Fruit fly (Drosophila melanogaster) Kc167 (cell line): ENCODE measurements around the gene Inx2.

ENCODE experiments used
- Myc ChIP-seq: fragments of >200 bp; optimal IDR thresholded peaks from 2 replicates; lab custom pipeline; 2017; ENCODE audit warnings: missing external identifiers
- Sin3A ChIP-seq: fragments of >200 bp; optimal IDR thresholded peaks from 2 replicates; lab custom pipeline; 2018; ENCODE audit warnings: missing external identifiers
- h ChIP-seq: fragments of >200 bp; optimal IDR thresholded peaks from 3 replicates; lab custom pipeline; 2018; ENCODE audit warnings: missing external identifiers
- insv ChIP-seq: fragments of >200 bp; optimal IDR thresholded peaks from 3 replicates; lab custom pipeline; 2018; ENCODE audit warnings: missing external identifiers
- psq ChIP-seq: fragments of >200 bp; optimal IDR thresholded peaks from 2 replicates; lab custom pipeline; 2017; ENCODE audit warnings: missing external identifiers
- ttk ChIP-seq: sonication (Bioruptor generic); optimal IDR thresholded peaks from 2 replicates; lab custom pipeline; 2017; ENCODE audit warnings: missing external identifiers

Gene Inx2

dm6 chrX:6996130-6996529, 2.3 kb upstream of the Inx2 start:
- TF ChIP-seq insv (lab: Kevin White, UChicago) (no peak), h (lab: Kevin White, UChicago) (no peak), Sin3A (lab: Kevin White, UChicago) (no peak), psq (lab: Kevin White, UChicago) (no peak), ttk (lab: Kevin White, UChicago) (no peak), Myc (lab: Kevin White, UChicago) (no peak)

dm6 chrX:6996965-6997652, 1.4 kb upstream of the Inx2 start:
- TF ChIP-seq insv (lab: Kevin White, UChicago) (no peak), psq (lab: Kevin White, UChicago) (no peak)

- TF ChIP-seq insv (lab: Kevin White, UChicago) (no peak), ttk (lab: Kevin White, UChicago) (no peak), Sin3A (lab: Kevin White, UChicago) (no peak), Myc (lab: Kevin White, UChicago) (no peak)
Measured at dm6 chrX:6997653-6998491, 600 bp upstream of the Inx2 start.

dm6 chrX:7000444-7001134, 2.1 kb downstream of the Inx2 start:
- TF ChIP-seq psq (lab: Kevin White, UChicago) (no peak), ttk (lab: Kevin White, UChicago) (no peak), Sin3A (lab: Kevin White, UChicago) (no peak), Myc (lab: Kevin White, UChicago) (no peak), h (lab: Kevin White, UChicago) (no peak), insv (lab: Kevin White, UChicago) (no peak)

- TF ChIP-seq Myc (lab: Kevin White, UChicago) = no peak
- no peak for TF ChIP-seq Sin3A (lab: Kevin White, UChicago)
- no peak for TF ChIP-seq psq (lab: Kevin White, UChicago)
- TF ChIP-seq ttk (lab: Kevin White, UChicago) = no peak
Measured at dm6 chrX:7001135-7001769, 2.8 kb downstream of the Inx2 start.

- TF ChIP-seq Sin3A (lab: Kevin White, UChicago) = no peak
- TF ChIP-seq insv (lab: Kevin White, UChicago) = no peak
Measured at dm6 chrX:7004101-7004700, 5.7 kb downstream of the Inx2 start.

- TF ChIP-seq ttk (lab: Kevin White, UChicago) = no peak
- no peak for TF ChIP-seq Sin3A (lab: Kevin White, UChicago)
- no peak for TF ChIP-seq h (lab: Kevin White, UChicago)
- TF ChIP-seq Myc (lab: Kevin White, UChicago) = no peak
- no peak for TF ChIP-seq psq (lab: Kevin White, UChicago)
- no peak for TF ChIP-seq insv (lab: Kevin White, UChicago)
Measured at dm6 chrX:7005444-7005843, 7.0 kb downstream of the Inx2 start.

- TF ChIP-seq h (lab: Kevin White, UChicago) (no peak), ttk (lab: Kevin White, UChicago) (no peak), psq (lab: Kevin White, UChicago) (no peak), Myc (lab: Kevin White, UChicago) (no peak), Sin3A (lab: Kevin White, UChicago) (no peak), insv (lab: Kevin White, UChicago) (no peak)
Measured at dm6 chrX:7007693-7008092, 9.2 kb downstream of the Inx2 start.

dm6 chrX:7008102-7009087, 9.9 kb downstream of the Inx2 start:
- TF ChIP-seq Sin3A (lab: Kevin White, UChicago) = no peak
- TF ChIP-seq Myc (lab: Kevin White, UChicago) = no peak
- TF ChIP-seq insv (lab: Kevin White, UChicago) = no peak
- no peak for TF ChIP-seq ttk (lab: Kevin White, UChicago)
- no peak for TF ChIP-seq h (lab: Kevin White, UChicago)
- no peak for TF ChIP-seq psq (lab: Kevin White, UChicago)
